Worm (Caenorhabditis elegans) whole organism, mixed stage, embryonic: ENCODE measurements around the gene F20D6.15.

Experiments
- M03D4.4 ChIP-seq: sonication (generic microtip); optimal IDR thresholded peaks from 2 replicates; lab custom pipeline; 2017; ENCODE audit warnings: mild to moderate bottlenecking, missing genetic modification characterization, missing compliant biosample characterization
- bed-3 ChIP-seq: fragments of 200-800 bp; sonication (Bioruptor generic); optimal IDR thresholded peaks from 3 replicates; lab custom pipeline; 2018; ENCODE audit warnings: mild to moderate bottlenecking, missing genetic modification characterization, moderate library complexity, missing compliant biosample characterization
- ceh-39 ChIP-seq: fragments of 150-350 bp; optimal IDR thresholded peaks from 2 replicates; lab custom pipeline; 2014; ENCODE audit warnings: missing biosample characterization, missing genetic modification characterization
- ceh-43 ChIP-seq: fragments of 200-800 bp; sonication (Bioruptor generic); optimal IDR thresholded peaks from 2 replicates; lab custom pipeline; 2018; ENCODE audit warnings: mild to moderate bottlenecking, missing genetic modification characterization, moderate library complexity, missing compliant biosample characterization
- ceh-83 ChIP-seq: fragments of 200-800 bp; sonication (Bioruptor generic); optimal IDR thresholded peaks from 2 replicates; lab custom pipeline; 2018; ENCODE audit warnings: mild to moderate bottlenecking, missing genetic modification characterization, missing compliant biosample characterization
- ces-1 ChIP-seq: fragments of 150-350 bp; optimal IDR thresholded peaks from 2 replicates; lab custom pipeline; 2014; ENCODE audit warnings: missing biosample characterization, missing genetic modification reagents, missing genetic modification characterization
- cnd-1 ChIP-seq: fragments of 200-800 bp; sonication (Bioruptor generic); optimal IDR thresholded peaks from 2 replicates; lab custom pipeline; 2018; ENCODE audit warnings: mild to moderate bottlenecking, missing genetic modification characterization, missing compliant biosample characterization
- drap-1 ChIP-seq: fragments of 200-800 bp; sonication (Bioruptor generic); optimal IDR thresholded peaks from 3 replicates; lab custom pipeline; 2018; ENCODE audit warnings: mild to moderate bottlenecking, missing genetic modification characterization, missing compliant biosample characterization
- elt-1 ChIP-seq: sonication (generic microtip); optimal IDR thresholded peaks from 2 replicates; lab custom pipeline; 2017; ENCODE audit warnings: missing genetic modification characterization, mild to moderate bottlenecking, missing compliant biosample characterization, antibody characterized with exemption, moderate library complexity, borderline replicate concordance; ENCODE audit not compliant: insufficient read depth
- elt-3 ChIP-seq: fragments of 150-350 bp; optimal IDR thresholded peaks from 2 replicates; lab custom pipeline; 2014; ENCODE audit warnings: missing biosample characterization, missing genetic modification characterization
- flh-1 ChIP-seq: fragments of 200-800 bp; sonication (Bioruptor generic); optimal IDR thresholded peaks from 2 replicates; lab custom pipeline; 2018; ENCODE audit warnings: mild to moderate bottlenecking, missing genetic modification characterization, moderate library complexity, missing compliant biosample characterization
- hlh-1 ChIP-seq: fragments of 150-350 bp; optimal IDR thresholded peaks from 2 replicates; lab custom pipeline; 2014; ENCODE audit warnings: missing biosample characterization, missing genetic modification reagents, missing genetic modification characterization
- lin-13 ChIP-seq: fragments of 150-350 bp; optimal IDR thresholded peaks from 2 replicates; lab custom pipeline; 2014; ENCODE audit warnings: missing biosample characterization, missing genetic modification characterization
- lsy-2 ChIP-seq: fragments of 150-350 bp; optimal IDR thresholded peaks from 2 replicates; lab custom pipeline; 2014; ENCODE audit warnings: missing biosample characterization, missing genetic modification characterization
- mab-5 ChIP-seq: fragments of 150-350 bp; optimal IDR thresholded peaks from 2 replicates; lab custom pipeline; 2014; ENCODE audit warnings: missing biosample characterization, missing genetic modification characterization
- mep-1 ChIP-seq: fragments of 150-350 bp; optimal IDR thresholded peaks from 2 replicates; lab custom pipeline; 2017; ENCODE audit warnings: missing biosample characterization, missing genetic modification reagents, missing genetic modification characterization, inconsistent platforms
- mls-2 ChIP-seq: sonication (generic microtip); optimal IDR thresholded peaks from 2 replicates; lab custom pipeline; 2016; ENCODE audit warnings: mild to moderate bottlenecking, missing genetic modification characterization, moderate library complexity, missing compliant biosample characterization
- nhr-12 ChIP-seq: fragments of 150-350 bp; optimal IDR thresholded peaks from 2 replicates; lab custom pipeline; 2014; ENCODE audit warnings: missing biosample characterization, missing genetic modification characterization
- nhr-2 ChIP-seq: fragments of 150-350 bp; optimal IDR thresholded peaks from 2 replicates; lab custom pipeline; 2014; ENCODE audit warnings: missing biosample characterization, missing genetic modification characterization
- nhr-237 ChIP-seq: fragments of 150-350 bp; optimal IDR thresholded peaks from 2 replicates; lab custom pipeline; 2014; ENCODE audit warnings: missing biosample characterization, missing genetic modification characterization
- nhr-28 ChIP-seq: fragments of 150-350 bp; optimal IDR thresholded peaks from 2 replicates; lab custom pipeline; 2014; ENCODE audit warnings: missing biosample characterization, missing genetic modification characterization
- pha-4 ChIP-seq: fragments of 150-350 bp; optimal IDR thresholded peaks from 2 replicates; lab custom pipeline; 2018; ENCODE audit warnings: missing biosample characterization, missing genetic modification reagents, missing genetic modification characterization
- sem-2 ChIP-seq: fragments of 200-800 bp; sonication (Bioruptor generic); optimal IDR thresholded peaks from 2 replicates; lab custom pipeline; 2018; ENCODE audit warnings: mild to moderate bottlenecking, missing genetic modification characterization, missing compliant biosample characterization
- snpc-4 ChIP-seq: fragments of 150-350 bp; optimal IDR thresholded peaks from 2 replicates; lab custom pipeline; 2014; ENCODE audit warnings: missing biosample characterization, missing genetic modification characterization
- unc-120 ChIP-seq: sonication (generic microtip); optimal IDR thresholded peaks from 2 replicates; lab custom pipeline; 2017; ENCODE audit warnings: missing genetic modification characterization, missing compliant biosample characterization; ENCODE audit not compliant: poor library complexity, severe bottlenecking
- unc-39 ChIP-seq: fragments of 150-350 bp; optimal IDR thresholded peaks from 2 replicates; lab custom pipeline; 2014; ENCODE audit warnings: missing biosample characterization, missing genetic modification characterization
- unc-62 ChIP-seq: fragments of 150-350 bp; optimal IDR thresholded peaks from 2 replicates; lab custom pipeline; 2014; ENCODE audit warnings: missing biosample characterization, missing genetic modification reagents, missing genetic modification characterization
- zip-8 ChIP-seq: fragments of 150-350 bp; optimal IDR thresholded peaks from 2 replicates; lab custom pipeline; 2014; ENCODE audit warnings: missing biosample characterization, missing genetic modification characterization
- ztf-11 ChIP-seq: fragments of 150-350 bp; optimal IDR thresholded peaks from 2 replicates; lab custom pipeline; 2014; ENCODE audit warnings: missing biosample characterization, missing genetic modification characterization

Gene F20D6.15

DNA sequence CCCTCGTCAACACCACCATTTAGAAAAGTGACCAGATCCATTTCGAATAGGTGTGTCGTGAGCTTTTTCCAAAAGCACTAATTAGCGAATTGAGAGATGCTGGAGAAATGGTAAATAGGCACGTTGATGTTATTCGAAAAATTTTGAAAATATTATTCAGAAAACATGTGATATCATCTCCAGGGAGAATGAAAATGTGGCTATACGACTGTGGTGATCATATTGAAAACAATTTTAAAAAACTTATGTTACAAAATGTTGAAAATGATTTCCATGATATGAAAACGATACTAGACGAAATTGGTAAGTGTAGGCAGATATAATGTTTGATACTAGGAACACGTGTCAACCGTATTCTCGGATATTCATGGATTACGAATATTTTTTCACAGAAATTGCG lies 38.5 kb upstream of the F20D6.15 start, which contains the start of gene K07C11.10:
Gene K07C11.10 (minus strand): TSS at position 101 of the 400 bp plus-strand sequence.
- TF ChIP-seq mep-1 (tag; lab: Kevin White, UChicago) (no peak), unc-62 (GFP tag; lab: Kevin White, UChicago) (no peak), sem-2 (GFP tag; lab: Kevin White, UChicago) (no peak), cnd-1 (tag; lab: Kevin White, UChicago) (no peak), nhr-12 (no peak), hlh-1 (tag; lab: Kevin White, UChicago) (no peak)

DNA sequence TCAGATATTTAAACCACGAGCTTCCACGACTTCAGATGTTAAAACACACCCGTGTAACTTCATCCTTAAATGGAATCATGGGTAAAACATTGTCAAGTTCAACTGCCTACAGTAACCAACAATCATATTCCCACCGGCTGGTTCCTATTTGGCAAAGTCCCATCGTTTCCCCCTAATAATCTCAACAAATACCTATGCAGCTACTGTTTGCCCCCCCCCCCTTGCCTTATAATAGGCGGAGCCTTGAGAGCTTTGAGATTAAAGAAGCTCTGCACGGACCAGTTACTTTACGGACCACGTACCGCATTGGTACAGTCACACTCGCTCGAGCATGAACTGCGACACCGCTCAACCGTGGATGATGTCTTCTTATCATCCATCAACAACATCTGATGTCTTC lies 36.4 kb upstream of the F20D6.15 start, which contains the start of gene pax-1:
Gene pax-1 (plus strand): TSS at position 301 of the 400 bp plus-strand sequence.
- TF ChIP-seq M03D4.4 (tag; lab: Kevin White, UChicago) = no peak
- TF ChIP-seq unc-120 (tag; lab: Kevin White, UChicago) = no peak
- TF ChIP-seq ceh-83 (GFP tag; lab: Kevin White, UChicago) = no peak
- TF ChIP-seq nhr-28 (tag; lab: Kevin White, UChicago) = no peak
- no peak for TF ChIP-seq bed-3
- TF ChIP-seq nhr-12 = no peak
- TF ChIP-seq mls-2 = no peak
- no peak for TF ChIP-seq mep-1 (tag; lab: Kevin White, UChicago)
- TF ChIP-seq elt-3 (tag; lab: Kevin White, UChicago) = no peak
- no peak for TF ChIP-seq ceh-43 (GFP tag; lab: Kevin White, UChicago)
- TF ChIP-seq nhr-2 (tag; lab: Kevin White, UChicago) = no peak
- TF ChIP-seq mab-5 (tag; lab: Kevin White, UChicago) = no peak
- no peak for TF ChIP-seq drap-1
- TF ChIP-seq zip-8 (tag; lab: Kevin White, UChicago) = no peak
- TF ChIP-seq hlh-1 (tag; lab: Kevin White, UChicago) = no peak
- TF ChIP-seq elt-1 (tag; lab: Kevin White, UChicago) = no peak
- no peak for TF ChIP-seq lsy-2
- no peak for TF ChIP-seq nhr-237 (tag; lab: Kevin White, UChicago)
- TF ChIP-seq snpc-4 (tag; lab: Kevin White, UChicago) = no peak
- no peak for TF ChIP-seq ces-1 (GFP tag; lab: Kevin White, UChicago)

DNA sequence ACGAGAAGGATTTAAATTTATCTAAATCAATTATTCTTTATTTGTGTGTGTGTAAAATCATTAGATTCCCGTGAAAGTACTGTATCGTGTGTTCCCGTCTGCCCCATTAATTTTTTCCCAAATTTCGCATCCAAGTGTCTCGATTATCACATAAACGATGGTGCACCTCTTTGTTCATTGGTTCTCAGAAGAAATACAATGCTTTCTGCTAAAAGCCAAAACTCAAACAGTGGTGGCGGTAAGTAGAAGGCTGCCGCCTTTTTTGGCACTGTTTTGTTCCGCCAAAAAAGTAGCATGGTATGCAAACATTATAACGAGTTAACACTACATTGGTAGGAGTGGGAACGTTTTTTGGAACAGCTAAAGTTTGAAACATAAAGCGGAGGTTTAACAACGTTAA lies 35.1 kb upstream of the F20D6.15 start:
- TF ChIP-seq nhr-12 (no peak), nhr-28 (tag; lab: Kevin White, UChicago) (no peak), unc-39 (no peak), nhr-2 (tag; lab: Kevin White, UChicago) (no peak), elt-3 (tag; lab: Kevin White, UChicago) (no peak), lin-13 (tag; lab: Kevin White, UChicago) (no peak), flh-1 (GFP tag; lab: Kevin White, UChicago) (no peak), hlh-1 (tag; lab: Kevin White, UChicago) (no peak), unc-120 (tag; lab: Kevin White, UChicago) (no peak), pha-4 (tag; lab: Kevin White, UChicago) (no peak), snpc-4 (tag; lab: Kevin White, UChicago) (no peak)

DNA sequence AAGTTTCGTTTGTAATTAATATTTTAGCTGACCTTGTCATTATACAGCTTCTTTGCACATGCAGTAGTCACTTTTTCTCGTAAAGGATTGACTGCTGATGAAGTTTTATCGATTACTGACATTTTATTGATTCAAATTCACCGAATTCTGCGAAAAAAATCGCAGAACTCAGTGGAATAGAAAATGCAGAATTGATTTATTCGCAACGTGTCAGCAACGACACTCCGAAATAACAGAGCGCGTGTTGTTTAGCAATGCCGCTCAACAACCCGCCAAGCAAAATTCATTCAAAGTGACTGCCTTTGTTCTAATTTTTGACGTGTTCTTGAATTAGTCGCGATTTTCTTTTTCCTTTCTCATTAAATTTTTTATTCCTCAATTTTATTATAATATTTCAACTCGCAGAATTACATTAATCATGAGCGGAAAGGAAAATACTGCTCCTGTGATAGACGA lies 32.8 kb upstream of the F20D6.15 start, which contains the start of the genes cogc-6 and air-1:
Gene cogc-6 (minus strand): TSS at position 234 of the 456 bp plus-strand sequence.
Gene air-1 (plus strand): TSS at position 406 of the 456 bp plus-strand sequence.
- TF ChIP-seq mep-1 (tag; lab: Kevin White, UChicago) (peak; percentile 8), M03D4.4 (tag; lab: Kevin White, UChicago) (no peak), ceh-39 (tag; lab: Kevin White, UChicago) (no peak), ceh-43 (GFP tag; lab: Kevin White, UChicago) (no peak), unc-39 (no peak), pha-4 (tag; lab: Kevin White, UChicago) (peak; percentile 35), nhr-237 (tag; lab: Kevin White, UChicago) (no peak)

DNA sequence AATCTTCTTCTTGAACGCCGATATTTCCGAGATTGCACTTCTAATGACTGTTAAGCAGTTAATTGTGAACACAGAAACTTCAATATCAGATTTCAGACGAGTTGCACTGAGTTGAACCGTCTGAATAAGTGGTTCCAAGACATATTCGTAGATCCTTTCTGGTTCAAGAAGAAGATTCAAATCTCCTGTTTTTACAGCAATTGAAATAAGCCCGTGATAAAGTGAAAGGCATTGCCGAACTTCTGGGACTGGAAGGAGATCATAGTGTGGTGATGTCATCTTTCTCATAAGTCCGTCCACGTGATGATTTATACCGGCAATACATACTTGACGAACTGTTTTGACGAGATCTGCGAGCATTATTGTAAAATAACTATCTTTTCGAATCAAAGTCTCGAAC lies 31.3 kb upstream of the F20D6.15 start:
- TF ChIP-seq hlh-1 (tag; lab: Kevin White, UChicago) = no peak
- no peak for TF ChIP-seq mls-2
- no peak for TF ChIP-seq nhr-237 (tag; lab: Kevin White, UChicago)
- no peak for TF ChIP-seq cnd-1 (tag; lab: Kevin White, UChicago)
- TF ChIP-seq unc-39 = no peak
- no peak for TF ChIP-seq ceh-43 (GFP tag; lab: Kevin White, UChicago)
- TF ChIP-seq snpc-4 (tag; lab: Kevin White, UChicago) = no peak
- TF ChIP-seq pha-4 (tag; lab: Kevin White, UChicago) = no peak
- TF ChIP-seq ztf-11 (tag; lab: Kevin White, UChicago) = no peak
- no peak for TF ChIP-seq mep-1 (tag; lab: Kevin White, UChicago)
- TF ChIP-seq bed-3 = no peak
